Worm (Caenorhabditis elegans) whole organism, L4 larva: ENCODE measurements around the gene dlc-4.

Experiments used
- D1046.2 ChIP-seq: fragments of 200-800 bp; sonication (Bioruptor generic); IDR thresholded peaks from 2 replicates; pipeline ENCODE4 v1.3.6; 2022; ENCODE audit warnings: missing genetic modification characterization, missing compliant biosample characterization
- F44E2.7 ChIP-seq: fragments of 200-800 bp; sonication (Bioruptor generic); IDR thresholded peaks from 2 replicates; pipeline ENCODE4 v2.1.2; 2022; ENCODE audit warnings: missing genetic modification characterization, missing compliant biosample characterization
- F49E8.2 ChIP-seq: sonication (generic microtip); optimal IDR thresholded peaks from 2 replicates; lab custom pipeline; 2016; ENCODE audit warnings: missing compliant biosample characterization, mild to moderate bottlenecking, missing genetic modification characterization, borderline replicate concordance
- T26A8.4 ChIP-seq: fragments of 200-800 bp; sonication (Bioruptor generic); IDR thresholded peaks from 2 replicates; pipeline ENCODE4 v1.3.6; 2022; ENCODE audit warnings: missing genetic modification characterization, missing compliant biosample characterization
- Y48G9A.11 ChIP-seq: fragments of 200-800 bp; sonication (Bioruptor generic); IDR thresholded peaks from 2 replicates; pipeline ENCODE4 v1.3.6; 2022; ENCODE audit warnings: missing genetic modification reagents, missing genetic modification characterization, missing compliant biosample characterization
- ZK546.5 ChIP-seq, 2 experiments: sonication (generic microtip); optimal IDR thresholded peaks; 2 replicates each; lab custom pipeline; 2017; ENCODE audit warnings: missing biosample characterization in 2 of 2, missing genetic modification characterization in 2 of 2
- attf-4 ChIP-seq: sonication (generic microtip); optimal IDR thresholded peaks from 3 replicates; lab custom pipeline; 2017; ENCODE audit warnings: missing biosample characterization, missing genetic modification characterization
- ceh-20 ChIP-seq: fragments of 200-800 bp; sonication (Bioruptor generic); IDR thresholded peaks from 2 replicates; pipeline ENCODE4 v1.3.6; 2022; ENCODE audit warnings: missing genetic modification reagents, missing genetic modification characterization, missing compliant biosample characterization
- ceh-32 ChIP-seq: sonication (generic microtip); optimal IDR thresholded peaks from 2 replicates; lab custom pipeline; 2016; ENCODE audit warnings: mild to moderate bottlenecking, missing genetic modification characterization, missing compliant biosample characterization; ENCODE audit not compliant: poor library complexity
- ceh-62 ChIP-seq: sonication (generic microtip); optimal IDR thresholded peaks from 2 replicates; lab custom pipeline; 2017; ENCODE audit warnings: missing biosample characterization, missing genetic modification characterization
- ctbp-1 ChIP-seq: fragments of 200-800 bp; sonication (Bioruptor generic); IDR thresholded peaks from 2 replicates; pipeline ENCODE4 v1.3.6; 2022; ENCODE audit warnings: missing genetic modification reagents, missing genetic modification characterization, missing compliant biosample characterization
- dmd-6 ChIP-seq: fragments of 200-800 bp; sonication (Bioruptor generic); IDR thresholded peaks from 2 replicates; pipeline ENCODE4 v1.3.6; 2022; ENCODE audit warnings: missing genetic modification reagents, missing genetic modification characterization, missing compliant biosample characterization
- dve-1 ChIP-seq: sonication (generic microtip); optimal IDR thresholded peaks from 2 replicates; lab custom pipeline; 2017; ENCODE audit warnings: antibody characterized with exemption, mild to moderate bottlenecking, missing genetic modification characterization, missing compliant biosample characterization; ENCODE audit not compliant: insufficient read depth
- egl-27 ChIP-seq: sonication (generic microtip); optimal IDR thresholded peaks from 3 replicates; lab custom pipeline; 2017; ENCODE audit warnings: missing biosample characterization, missing genetic modification reagents, missing genetic modification characterization
- egl-43 ChIP-seq: fragments of 200-800 bp; sonication (Bioruptor generic); IDR thresholded peaks from 2 replicates; pipeline ENCODE4 v1.3.6; 2022; ENCODE audit warnings: missing genetic modification reagents, missing genetic modification characterization, missing compliant biosample characterization
- fkh-10 ChIP-seq: fragments of 150-350 bp; optimal IDR thresholded peaks from 2 replicates; lab custom pipeline; 2014; ENCODE audit warnings: missing biosample characterization, missing genetic modification reagents, missing genetic modification characterization
- fos-1 ChIP-seq: fragments of 150-350 bp; optimal IDR thresholded peaks from 2 replicates; lab custom pipeline; 2014; ENCODE audit warnings: missing biosample characterization, missing genetic modification characterization
- gei-8 ChIP-seq: fragments of 200-800 bp; sonication (Bioruptor generic); optimal IDR thresholded peaks from 2 replicates; lab custom pipeline; 2018; ENCODE audit warnings: mild to moderate bottlenecking, missing genetic modification characterization, missing compliant biosample characterization
- hlh-11 ChIP-seq: fragments of 200-800 bp; sonication (Bioruptor generic); optimal IDR thresholded peaks from 2 replicates; lab custom pipeline; 2018; ENCODE audit warnings: mild to moderate bottlenecking, missing genetic modification characterization, missing compliant biosample characterization
- jun-1 ChIP-seq: fragments of 150-350 bp; optimal IDR thresholded peaks from 2 replicates; lab custom pipeline; 2014; ENCODE audit warnings: missing biosample characterization, missing genetic modification reagents, missing genetic modification characterization
- lin-15B ChIP-seq: fragments of 150-350 bp; sonication (generic microtip); optimal IDR thresholded peaks from 3 replicates; lab custom pipeline; 2014; ENCODE audit warnings: missing biosample characterization, missing genetic modification characterization
- lir-3 ChIP-seq: sonication (generic microtip); optimal IDR thresholded peaks from 2 replicates; lab custom pipeline; 2016; ENCODE audit warnings: mild to moderate bottlenecking, missing genetic modification characterization, missing compliant biosample characterization
- lsy-2 ChIP-seq, 2 experiments: fragments of 150-350 bp in 1 of 2; sonication (generic microtip) in 1 of 2; optimal IDR thresholded peaks; 2 replicates each; lab custom pipeline; 2014 to 2017; ENCODE audit warnings: missing biosample characterization in 2 of 2, missing genetic modification characterization in 2 of 2
- mdl-1 ChIP-seq, 2 experiments: fragments of 150-350 bp in 1 of 2; sonication (generic microtip) in 1 of 2; optimal IDR thresholded peaks; 2 replicates each; lab custom pipeline; 2014 to 2017; ENCODE audit warnings: missing biosample characterization in 2 of 2, missing genetic modification characterization in 2 of 2
- mes-2 ChIP-seq: sonication (generic microtip); optimal IDR thresholded peaks from 2 replicates; lab custom pipeline; 2016; ENCODE audit warnings: missing genotype, mild to moderate bottlenecking, missing genetic modification characterization, missing compliant biosample characterization; ENCODE audit not compliant: poor library complexity, severe bottlenecking
- nhr-10 ChIP-seq: fragments of 150-350 bp; optimal IDR thresholded peaks from 2 replicates; lab custom pipeline; 2014; ENCODE audit warnings: missing biosample characterization, missing genetic modification characterization
- nhr-11 ChIP-seq: fragments of 150-350 bp; optimal IDR thresholded peaks from 2 replicates; lab custom pipeline; 2014; ENCODE audit warnings: missing biosample characterization, missing genetic modification characterization
- nhr-111 ChIP-seq: fragments of 200-800 bp; sonication (Bioruptor generic); optimal IDR thresholded peaks from 2 replicates; lab custom pipeline; 2018; ENCODE audit warnings: mild to moderate bottlenecking, missing genetic modification characterization, missing compliant biosample characterization
- nhr-28 ChIP-seq: fragments of 150-350 bp; optimal IDR thresholded peaks from 2 replicates; lab custom pipeline; 2014; ENCODE audit warnings: missing biosample characterization, missing genetic modification characterization
- nhr-42 ChIP-seq: fragments of 200-800 bp; sonication (Bioruptor generic); IDR thresholded peaks from 2 replicates; pipeline ENCODE4 v1.3.6; 2022; ENCODE audit warnings: missing genetic modification characterization, missing compliant biosample characterization
- pha-4 ChIP-seq, 2 experiments: fragments of 150-350 bp in 1 of 2; fragments of 200-800 bp in 1 of 2; sonication (Bioruptor generic) in 1 of 2; IDR thresholded peaks in 1 of 2; optimal IDR thresholded peaks in 1 of 2; 2 replicates each; pipeline versions ENCODE4 v1.3.6 to Lab custom; 2014 to 2022; ENCODE audit warnings: missing genetic modification characterization in 2 of 2, missing genetic modification reagents in 2 of 2, missing biosample characterization in 1 of 2, missing compliant biosample characterization in 1 of 2
- rbr-2 ChIP-seq: sonication (generic microtip); optimal IDR thresholded peaks from 2 replicates; lab custom pipeline; 2016; ENCODE audit warnings: missing genotype, missing genetic modification characterization, missing compliant biosample characterization
- skn-1 ChIP-seq: fragments of 150-350 bp; optimal IDR thresholded peaks from 2 replicates; lab custom pipeline; 2014; ENCODE audit warnings: missing biosample characterization, missing genetic modification characterization
- snpc-4 ChIP-seq: fragments of 150-350 bp; optimal IDR thresholded peaks from 2 replicates; lab custom pipeline; 2014; ENCODE audit warnings: missing biosample characterization, missing genetic modification characterization
- spr-1 ChIP-seq: sonication (generic microtip); optimal IDR thresholded peaks from 2 replicates; lab custom pipeline; 2016; ENCODE audit warnings: mild to moderate bottlenecking, missing genetic modification characterization, missing compliant biosample characterization
- tra-1 ChIP-seq: fragments of 200-800 bp; sonication (Bioruptor generic); IDR thresholded peaks from 2 replicates; pipeline ENCODE4 v1.3.6; 2022; ENCODE audit warnings: missing genetic modification reagents, missing genetic modification characterization, missing compliant biosample characterization
- unc-130 ChIP-seq: sonication (generic microtip); optimal IDR thresholded peaks from 2 replicates; lab custom pipeline; 2016; ENCODE audit warnings: missing genetic modification reagents, missing genetic modification characterization, missing compliant biosample characterization
- unc-62 ChIP-seq, 3 experiments: fragments of 150-350 bp in 1 of 3; sonication (generic microtip); optimal IDR thresholded peaks in 2 of 3; peaks in 1 of 3; 1 replicate in 1 of 3; 2 replicates in 2 of 3; lab custom pipeline; 2014 to 2017; ENCODE audit warnings: missing biosample characterization in 3 of 3, missing genetic modification characterization in 3 of 3, missing genetic modification reagents in 3 of 3, missing genotype in 1 of 3
- vab-7 ChIP-seq: fragments of 200-800 bp; sonication (Bioruptor generic); IDR thresholded peaks from 2 replicates; pipeline ENCODE4 v1.3.6; 2022; ENCODE audit warnings: missing genetic modification reagents, missing genetic modification characterization, missing compliant biosample characterization
- zag-1 ChIP-seq: fragments of 150-350 bp; optimal IDR thresholded peaks from 2 replicates; lab custom pipeline; 2014; ENCODE audit warnings: missing biosample characterization, missing genetic modification characterization
- zip-11 ChIP-seq: fragments of 200-800 bp; sonication (Bioruptor generic); IDR thresholded peaks from 2 replicates; pipeline ENCODE4 v1.3.6; 2022; ENCODE audit warnings: missing genetic modification characterization, missing compliant biosample characterization

Gene dlc-4

ce11 chrIV:16442963-16443362 is at the start of gene dlc-4:
dlc-4 (plus strand) TSS chrIV:16443263.
- no peak for TF ChIP-seq nhr-11 (tag; lab: Kevin White, UChicago)
- no peak for TF ChIP-seq unc-130 (GFP tag; lab: Kevin White, UChicago)
- TF ChIP-seq rbr-2 (tag; lab: Kevin White, UChicago): no peak
- TF ChIP-seq F49E8.2 (tag; lab: Kevin White, UChicago): no peak
- no peak for TF ChIP-seq zip-11 (GFP tag; lab: Robert Waterston, UW)
- no peak for TF ChIP-seq dmd-6
- TF ChIP-seq T26A8.4: no peak
- no peak for TF ChIP-seq ceh-62 (tag; lab: Kevin White, UChicago)

ce11 chrIV:16393668-16394067 is 49.4 kb upstream of the dlc-4 start, which contains the start of gene Y65A5A.24:
Y65A5A.24 (plus strand) TSS chrIV:16393968.
- TF ChIP-seq unc-62 (GFP tag; optimal IDR thresholded peaks at IDR 0.05 in 1 of 2; lab: Kevin White, UChicago) (no peak), unc-62 (tag; optimal IDR thresholded peaks at IDR 0.05; lab: Kevin White, UChicago) (no peak)

- no peak for TF ChIP-seq attf-4
- TF ChIP-seq fkh-10 (GFP tag; lab: Kevin White, UChicago): no peak
- TF ChIP-seq hlh-11: no peak
- no peak for TF ChIP-seq jun-1 (tag; lab: Kevin White, UChicago)
- no peak for TF ChIP-seq D1046.2 (GFP tag; lab: Robert Waterston, UW)
- no peak for TF ChIP-seq ZK546.5 (tag; optimal IDR thresholded peaks at IDR 0.05; lab: Kevin White, UChicago)
- TF ChIP-seq pha-4 (GFP tag; IDR thresholded peaks at IDR 0.05; lab: Robert Waterston, UW): no peak
- no peak for TF ChIP-seq pha-4 (tag; optimal IDR thresholded peaks at IDR 0.05; lab: Kevin White, UChicago)
- TF ChIP-seq skn-1 (tag; lab: Kevin White, UChicago): no peak
- TF ChIP-seq fos-1 (tag; lab: Kevin White, UChicago): no peak
- TF ChIP-seq gei-8 (GFP tag; lab: Kevin White, UChicago): no peak
- TF ChIP-seq snpc-4 (tag; lab: Kevin White, UChicago): no peak
- TF ChIP-seq ceh-20 (GFP tag; lab: Robert Waterston, UW): no peak
These were observed 46.4 kb upstream of the dlc-4 start for ce11 chrIV:16396651-16397050.

ce11 chrIV:16397845-16398607 is 45.0 kb upstream of the dlc-4 start:
- no peak for TF ChIP-seq hlh-11
- TF ChIP-seq Y48G9A.11: peak; percentile 66; the same call in 1 of the 2 replicates
- TF ChIP-seq snpc-4 (tag; lab: Kevin White, UChicago): no peak
- TF ChIP-seq ctbp-1 (GFP tag; lab: Robert Waterston, UW): 0 out of 2 replicates have a peak, but pooled peaks have one; percentile 11
- no peak for TF ChIP-seq nhr-28 (tag; lab: Kevin White, UChicago)
- TF ChIP-seq lir-3 (tag; lab: Kevin White, UChicago): peak; percentile 37
- peak; percentile 60 for TF ChIP-seq mes-2
- TF ChIP-seq rbr-2 (tag; lab: Kevin White, UChicago): peak; percentile 15
- TF ChIP-seq lsy-2 (tag; optimal IDR thresholded peaks at IDR 0.05; lab: Kevin White, UChicago): peak in 1 of 2 experiments; percentile 46
- peak; percentile 67; the same call in 1 of the 2 replicates for TF ChIP-seq vab-7
- 0 out of 2 replicates have a peak, but pooled peaks have one; percentile 31 for TF ChIP-seq tra-1
- peak; percentile 44 for TF ChIP-seq spr-1 (tag; lab: Kevin White, UChicago)
- no peak for TF ChIP-seq nhr-42 (GFP tag; lab: Robert Waterston, UW)
- no peak for TF ChIP-seq unc-130 (GFP tag; lab: Kevin White, UChicago)
- no peak for TF ChIP-seq nhr-111 (GFP tag; lab: Kevin White, UChicago)
- TF ChIP-seq egl-43 (GFP tag; lab: Robert Waterston, UW): peak; percentile 90
- TF ChIP-seq unc-62 (GFP tag; optimal IDR thresholded peaks at IDR 0.05 in 1 of 2; lab: Kevin White, UChicago): peak in 1 of 2 experiments; percentile 42
- TF ChIP-seq unc-62 (tag; optimal IDR thresholded peaks at IDR 0.05; lab: Kevin White, UChicago): no peak
- no peak for TF ChIP-seq egl-27 (tag; lab: Kevin White, UChicago)
- no peak for TF ChIP-seq ceh-32 (tag; lab: Kevin White, UChicago)
- no peak for TF ChIP-seq lin-15B (tag; lab: Kevin White, UChicago)
- TF ChIP-seq ZK546.5 (tag; optimal IDR thresholded peaks at IDR 0.05; lab: Kevin White, UChicago): no peak
- TF ChIP-seq mdl-1 (tag; optimal IDR thresholded peaks at IDR 0.05; lab: Kevin White, UChicago): no peak
- peak; percentile 40 for TF ChIP-seq dve-1 (tag; lab: Kevin White, UChicago)
- TF ChIP-seq zag-1 (tag; lab: Kevin White, UChicago): no peak
- peak; percentile 71; the same call in 1 of the 2 replicates for TF ChIP-seq D1046.2 (GFP tag; lab: Robert Waterston, UW)
- no peak for TF ChIP-seq ceh-62 (tag; lab: Kevin White, UChicago)
- 0 out of 2 replicates have a peak, but pooled peaks have one; percentile 70 for TF ChIP-seq F44E2.7 (GFP tag; lab: Robert Waterston, UW)
- TF ChIP-seq fkh-10 (GFP tag; lab: Kevin White, UChicago): no peak
- no peak for TF ChIP-seq nhr-10
- no peak for TF ChIP-seq jun-1 (tag; lab: Kevin White, UChicago)
